Worm (Caenorhabditis elegans): Measurements from ENCODE around the gene sri-34.

sri-34 gene

DNA sequence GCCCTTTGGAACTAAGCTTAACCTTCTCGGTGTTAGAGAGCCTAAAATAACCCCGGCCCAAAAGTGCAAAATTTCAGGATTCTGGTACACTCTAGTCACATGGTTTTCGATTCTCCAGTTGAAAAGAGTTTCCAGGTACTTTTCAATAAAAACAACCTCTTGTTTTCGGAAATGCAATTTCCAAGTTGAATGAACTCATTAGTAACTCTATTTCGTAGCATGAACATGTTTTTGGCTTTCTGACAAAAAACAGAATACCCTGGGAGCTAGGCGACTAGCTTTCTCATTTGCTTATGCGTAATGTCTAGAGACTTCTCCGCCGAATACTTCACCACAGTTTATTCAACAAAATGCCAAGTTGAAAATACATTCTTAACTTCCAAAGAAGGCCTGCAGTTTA lies 35.7 kb downstream of the sri-34 start, which contains the start of gene srh-71:
srh-71 (plus strand) TSS at position 301 of the 400 bp plus-strand sequence.
- TF ChIP-seq ztf-29 (GFP tag; IDR thresholded peaks at IDR 0.05), result no peak
- TF ChIP-seq flt-1 (GFP tag; IDR thresholded peaks at IDR 0.05), result no peak

DNA sequence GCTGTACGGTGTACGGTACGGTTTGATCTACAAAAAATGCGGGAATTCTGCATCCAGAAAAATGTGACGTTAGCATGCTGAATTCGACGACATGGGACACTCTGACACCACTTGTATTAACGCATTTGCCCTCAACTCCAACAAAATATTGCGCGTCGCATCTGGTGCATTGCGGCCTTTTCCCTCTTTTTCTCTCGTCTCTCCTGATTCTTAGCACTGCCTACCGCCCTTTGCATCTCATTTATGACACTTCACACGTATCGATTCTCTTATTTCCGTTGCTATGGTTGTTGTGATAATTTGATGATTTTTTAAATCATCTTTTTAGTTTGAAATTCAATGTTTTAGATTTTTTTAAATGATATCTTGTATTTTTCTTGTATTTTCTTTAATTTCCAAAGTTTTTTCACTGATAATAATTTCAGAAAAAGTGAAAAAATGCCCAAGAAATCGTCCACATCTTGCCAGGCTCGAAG lies 39.9 kb downstream of the sri-34 start, which contains the start of gene T10D4.6:
T10D4.6 (plus strand) TSS at position 426 of the 476 bp plus-strand sequence.
- TF ChIP-seq med-1 (GFP tag; optimal IDR thresholded peaks at IDR 0.05; ENCODE audit: insufficient read depth), result no peak
- TF ChIP-seq T22C8.4 (GFP tag; IDR thresholded peaks at IDR 0.05), result peak; percentile 53
- peak; percentile 15 for TF ChIP-seq cog-1 (tag; optimal IDR thresholded peaks at IDR 0.05)
- no peak for TF ChIP-seq ztf-23 (GFP tag; IDR thresholded peaks at IDR 0.05)
- no peak for TF ChIP-seq tab-1 (GFP tag; IDR thresholded peaks at IDR 0.05)
- TF ChIP-seq klf-2 (GFP tag; conservative IDR thresholded peaks at IDR 0.05), result no peak
- no peak for TF ChIP-seq ref-1 (GFP tag; conservative IDR thresholded peaks at IDR 0.05)
- no peak for TF ChIP-seq flt-1 (GFP tag; IDR thresholded peaks at IDR 0.05)
- TF ChIP-seq ztf-29 (GFP tag; IDR thresholded peaks at IDR 0.05), result no peak

DNA sequence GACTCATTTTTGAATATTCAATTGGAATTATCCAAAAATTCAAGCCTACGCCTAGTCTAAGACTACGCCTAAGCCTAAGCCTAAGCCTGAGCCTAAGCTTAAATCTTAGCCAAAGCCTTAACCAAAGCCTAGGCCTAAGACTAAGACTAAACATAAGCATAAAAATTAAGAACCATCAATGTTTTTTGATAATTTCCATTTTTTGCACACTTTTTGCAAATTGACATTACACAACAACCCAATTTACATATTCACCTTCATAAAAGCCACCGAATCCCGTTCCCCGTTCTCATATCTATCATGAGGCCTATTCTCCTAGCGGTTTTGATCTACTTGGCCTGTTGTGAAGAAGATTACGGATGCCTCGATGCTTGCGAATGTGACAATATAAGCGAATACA lies 41.4 kb downstream of the sri-34 start, which contains the start of gene T10D4.7:
T10D4.7 (plus strand) TSS at position 301 of the 400 bp plus-strand sequence.
- TF ChIP-seq ztf-23 (GFP tag; IDR thresholded peaks at IDR 0.05), result no peak
- no peak for TF ChIP-seq med-1 (GFP tag; optimal IDR thresholded peaks at IDR 0.05; ENCODE audit: insufficient read depth)
- TF ChIP-seq tab-1 (GFP tag; IDR thresholded peaks at IDR 0.05), result no peak
- TF ChIP-seq klf-2 (GFP tag; conservative IDR thresholded peaks at IDR 0.05), result no peak
- TF ChIP-seq ztf-29 (GFP tag; IDR thresholded peaks at IDR 0.05), result no peak
- no peak for TF ChIP-seq ref-1 (GFP tag; conservative IDR thresholded peaks at IDR 0.05)
- TF ChIP-seq flt-1 (GFP tag; IDR thresholded peaks at IDR 0.05), result no peak
- no peak for TF ChIP-seq T22C8.4 (GFP tag; IDR thresholded peaks at IDR 0.05)
- no peak for TF ChIP-seq cog-1 (tag; optimal IDR thresholded peaks at IDR 0.05)

DNA sequence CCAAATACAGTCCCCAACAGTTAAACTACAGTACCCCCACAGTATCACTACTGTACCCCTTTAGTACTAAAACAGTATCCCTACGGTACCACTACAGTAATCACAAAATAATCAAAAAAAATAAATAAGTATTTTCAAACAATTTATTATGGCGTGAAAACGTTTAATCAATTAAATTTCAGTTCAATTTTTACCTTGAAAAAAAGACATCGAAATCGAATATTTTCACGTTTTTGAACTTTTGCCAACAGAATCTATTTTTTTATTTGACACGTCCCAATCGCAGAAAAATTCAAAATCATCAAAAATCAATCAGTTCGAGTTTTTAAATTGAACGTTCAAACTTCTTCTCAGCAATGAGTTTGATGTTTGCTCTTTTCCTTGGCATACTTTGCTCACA lies 45.0 kb downstream of the sri-34 start, which contains the start of gene clec-123:
clec-123 (plus strand) TSS at position 301 of the 400 bp plus-strand sequence.
- no peak for TF ChIP-seq cog-1 (tag; optimal IDR thresholded peaks at IDR 0.05)
- no peak for TF ChIP-seq flt-1 (GFP tag; IDR thresholded peaks at IDR 0.05)
- no peak for TF ChIP-seq ztf-23 (GFP tag; IDR thresholded peaks at IDR 0.05)
- TF ChIP-seq ztf-29 (GFP tag; IDR thresholded peaks at IDR 0.05), result no peak
- no peak for TF ChIP-seq tab-1 (GFP tag; IDR thresholded peaks at IDR 0.05)
- no peak for TF ChIP-seq T22C8.4 (GFP tag; IDR thresholded peaks at IDR 0.05)
- TF ChIP-seq med-1 (GFP tag; optimal IDR thresholded peaks at IDR 0.05; ENCODE audit: insufficient read depth), result no peak
- TF ChIP-seq klf-2 (GFP tag; conservative IDR thresholded peaks at IDR 0.05), result no peak
- no peak for TF ChIP-seq ref-1 (GFP tag; conservative IDR thresholded peaks at IDR 0.05)

DNA sequence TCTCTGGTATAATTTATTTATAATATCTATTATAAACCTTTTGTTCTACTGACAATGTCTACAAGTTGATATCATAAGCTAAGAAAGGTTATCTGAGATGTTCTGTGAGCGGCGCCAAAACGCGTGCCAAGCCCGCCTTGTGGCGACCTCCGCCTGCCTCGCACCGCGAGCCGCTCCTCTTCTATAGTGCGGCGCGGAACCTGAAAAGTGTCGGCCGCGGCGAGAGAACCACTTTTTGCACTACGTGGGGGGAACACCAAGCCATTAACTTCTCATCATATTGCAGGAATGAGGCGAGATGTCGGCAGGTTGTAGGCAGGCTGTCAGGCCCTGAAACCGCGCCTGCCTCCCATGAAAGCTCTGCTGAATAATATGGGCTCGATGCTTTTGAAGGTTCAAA lies 45.6 kb downstream of the sri-34 start:
- no peak for TF ChIP-seq ref-1 (GFP tag; conservative IDR thresholded peaks at IDR 0.05)
- 0 out of 2 replicates have a peak, but pooled peaks have one; percentile 14 for TF ChIP-seq tab-1 (GFP tag; IDR thresholded peaks at IDR 0.05)
- TF ChIP-seq cog-1 (tag; optimal IDR thresholded peaks at IDR 0.05), result no peak
- TF ChIP-seq ztf-23 (GFP tag; IDR thresholded peaks at IDR 0.05), result no peak
- TF ChIP-seq ztf-29 (GFP tag; IDR thresholded peaks at IDR 0.05), result no peak
- no peak for TF ChIP-seq flt-1 (GFP tag; IDR thresholded peaks at IDR 0.05)
- no peak for TF ChIP-seq med-1 (GFP tag; optimal IDR thresholded peaks at IDR 0.05; ENCODE audit: insufficient read depth)

DNA sequence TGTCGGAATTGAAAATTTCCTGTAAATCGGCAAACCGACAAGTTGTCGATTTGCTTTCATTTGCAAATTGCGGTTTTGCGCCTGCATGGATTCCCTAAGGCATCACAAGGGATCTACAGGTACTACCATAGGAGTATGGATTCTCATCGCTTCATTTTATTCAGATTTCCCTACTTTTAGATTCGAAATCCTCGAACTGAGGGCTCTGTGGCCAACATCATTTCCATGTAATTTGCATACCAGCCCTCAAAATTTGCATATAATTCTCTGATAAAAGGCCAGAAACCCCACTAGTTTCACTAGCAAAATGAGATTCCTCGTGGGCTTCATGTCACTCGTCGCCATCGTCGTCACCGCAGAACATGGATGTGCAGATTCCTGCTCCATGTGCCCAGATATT lies 46.6 kb downstream of the sri-34 start, which contains the start of gene Y25C1A.2:
Y25C1A.2 (plus strand) TSS at position 301 of the 400 bp plus-strand sequence.
- TF ChIP-seq flt-1 (GFP tag; IDR thresholded peaks at IDR 0.05) (no peak), ztf-29 (GFP tag; IDR thresholded peaks at IDR 0.05) (no peak), ref-1 (GFP tag; conservative IDR thresholded peaks at IDR 0.05) (no peak), ztf-23 (GFP tag; IDR thresholded peaks at IDR 0.05) (no peak), T22C8.4 (GFP tag; IDR thresholded peaks at IDR 0.05) (no peak), med-1 (GFP tag; optimal IDR thresholded peaks at IDR 0.05; ENCODE audit: insufficient read depth) (no peak), klf-2 (GFP tag; conservative IDR thresholded peaks at IDR 0.05) (no peak), cog-1 (tag; optimal IDR thresholded peaks at IDR 0.05) (no peak), tab-1 (GFP tag; IDR thresholded peaks at IDR 0.05) (no peak)

DNA sequence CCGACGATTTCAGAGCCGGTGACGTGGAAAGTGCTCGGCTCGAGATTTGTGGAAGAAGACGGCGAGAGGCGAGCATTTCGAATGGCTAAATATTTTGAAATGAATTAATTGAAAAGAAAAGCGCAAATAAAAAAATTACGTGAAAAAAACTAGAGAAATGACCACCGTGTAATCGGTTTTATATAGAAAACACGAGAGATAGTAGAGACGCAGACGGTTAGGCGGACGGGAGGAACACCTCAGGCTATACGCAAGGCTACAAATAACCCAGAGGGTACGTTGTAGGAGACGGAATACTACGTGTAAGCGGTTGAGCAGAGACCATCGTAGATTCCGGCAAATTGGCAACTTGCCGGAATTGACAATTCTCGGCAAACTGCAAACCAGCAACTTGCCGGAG lies 47.7 kb downstream of the sri-34 start, which contains the start of gene Y25C1A.13:
Y25C1A.13 (minus strand) TSS at position 101 of the 400 bp plus-strand sequence.
- no peak for TF ChIP-seq ztf-23 (GFP tag; IDR thresholded peaks at IDR 0.05)
- no peak for TF ChIP-seq tab-1 (GFP tag; IDR thresholded peaks at IDR 0.05)
- TF ChIP-seq ztf-29 (GFP tag; IDR thresholded peaks at IDR 0.05), result no peak
- no peak for TF ChIP-seq ref-1 (GFP tag; conservative IDR thresholded peaks at IDR 0.05)
- no peak for TF ChIP-seq med-1 (GFP tag; optimal IDR thresholded peaks at IDR 0.05; ENCODE audit: insufficient read depth)
- TF ChIP-seq cog-1 (tag; optimal IDR thresholded peaks at IDR 0.05), result no peak
- no peak for TF ChIP-seq klf-2 (GFP tag; conservative IDR thresholded peaks at IDR 0.05)
- TF ChIP-seq flt-1 (GFP tag; IDR thresholded peaks at IDR 0.05), result no peak
- TF ChIP-seq T22C8.4 (GFP tag; IDR thresholded peaks at IDR 0.05), result no peak

DNA sequence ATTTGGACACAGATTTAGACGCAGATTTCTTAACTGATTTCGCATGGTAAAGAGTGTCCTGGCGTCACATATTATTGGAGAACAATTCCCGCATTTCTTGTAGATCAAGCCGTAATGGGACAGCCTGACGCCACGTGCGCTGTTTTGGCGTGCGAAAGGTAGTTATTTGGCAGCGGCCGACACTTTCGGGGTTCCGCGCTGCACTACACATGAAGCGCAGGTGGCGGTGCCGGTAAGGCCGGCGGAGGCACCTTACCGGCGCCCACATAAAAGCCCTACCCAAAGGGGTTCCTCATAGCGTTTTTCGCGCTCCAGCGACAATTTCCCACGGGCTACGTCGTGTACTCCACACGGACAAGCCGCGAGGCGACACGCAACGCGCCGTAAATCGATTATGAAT lies 48.8 kb downstream of the sri-34 start:
- TF ChIP-seq ref-1 (GFP tag; conservative IDR thresholded peaks at IDR 0.05) (no peak), med-1 (GFP tag; optimal IDR thresholded peaks at IDR 0.05; ENCODE audit: insufficient read depth) (no peak), ztf-23 (GFP tag; IDR thresholded peaks at IDR 0.05) (no peak), klf-2 (GFP tag; conservative IDR thresholded peaks at IDR 0.05) (no peak)

DNA sequence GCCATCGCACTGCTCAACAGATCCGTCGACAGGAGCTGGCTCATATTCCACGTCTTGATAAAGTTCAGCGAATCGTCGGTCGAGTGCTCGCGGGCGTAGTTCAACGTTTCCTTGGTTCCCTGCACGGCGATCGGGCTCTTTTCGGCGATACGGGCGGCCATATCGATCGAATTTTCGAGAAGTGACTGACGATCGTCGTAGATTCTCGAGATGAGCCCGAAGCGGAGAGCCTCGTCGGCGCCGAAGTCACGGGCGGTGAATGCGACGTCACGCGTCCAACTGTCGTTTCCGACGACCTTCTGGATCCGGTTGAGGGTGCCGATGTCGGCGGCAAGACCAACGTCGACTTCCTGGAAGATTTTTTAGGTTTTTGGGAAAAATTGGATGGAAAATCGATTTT lies 49.4 kb downstream of the sri-34 start:
- TF ChIP-seq T22C8.4 (GFP tag; IDR thresholded peaks at IDR 0.05) (no peak), ref-1 (GFP tag; conservative IDR thresholded peaks at IDR 0.05) (no peak), cog-1 (tag; optimal IDR thresholded peaks at IDR 0.05) (no peak), ztf-29 (GFP tag; IDR thresholded peaks at IDR 0.05) (no peak), klf-2 (GFP tag; conservative IDR thresholded peaks at IDR 0.05) (no peak), med-1 (GFP tag; optimal IDR thresholded peaks at IDR 0.05; ENCODE audit: insufficient read depth) (no peak), flt-1 (GFP tag; IDR thresholded peaks at IDR 0.05) (no peak), tab-1 (GFP tag; IDR thresholded peaks at IDR 0.05) (no peak), ztf-23 (GFP tag; IDR thresholded peaks at IDR 0.05) (no peak)

DNA sequence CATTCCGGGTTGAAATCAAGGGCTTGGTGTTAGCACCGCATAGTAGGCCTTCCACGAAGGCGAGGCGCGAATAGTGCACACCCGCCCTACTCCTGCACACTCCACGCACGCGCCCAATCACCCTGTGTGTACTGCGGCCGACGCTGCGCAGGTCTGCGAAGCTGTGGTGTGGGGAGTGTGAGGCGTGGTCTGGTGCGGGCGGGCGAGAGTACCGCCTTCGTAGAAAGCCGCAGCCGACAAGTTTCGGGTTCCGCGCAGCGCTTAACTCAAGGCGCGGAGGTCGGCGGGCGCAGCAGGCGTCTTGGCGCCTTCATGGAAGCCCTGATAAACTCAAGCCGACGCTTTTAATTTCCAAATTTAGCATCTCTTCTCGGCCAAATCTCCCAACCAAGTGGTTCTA lies 50.8 kb downstream of the sri-34 start:
- TF ChIP-seq ztf-29 (GFP tag; IDR thresholded peaks at IDR 0.05), result no peak
- TF ChIP-seq tab-1 (GFP tag; IDR thresholded peaks at IDR 0.05), result 0 out of 2 replicates have a peak, but pooled peaks have one; percentile 47
